Fruit fly (Drosophila melanogaster): ENCODE measurements around the gene VhaM9.7-b.

DNA sequence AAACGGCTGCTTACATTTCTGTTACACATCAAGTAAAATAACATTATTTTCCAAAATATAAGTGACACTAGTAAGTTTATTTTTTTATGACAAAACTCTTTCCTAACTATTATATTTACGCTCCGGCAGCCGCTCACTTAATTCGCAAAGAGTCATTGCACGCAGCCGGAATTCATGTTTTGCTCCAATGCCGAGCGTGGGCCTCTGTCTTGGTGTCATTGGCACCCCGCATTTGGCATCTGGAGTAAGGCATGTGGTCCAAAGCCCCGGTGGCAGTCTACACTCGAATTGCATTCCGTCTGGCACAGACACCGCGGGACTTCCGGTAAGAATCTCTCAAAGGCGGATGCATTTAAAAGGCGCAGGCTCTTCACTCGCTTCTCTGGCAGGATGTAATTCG lies 31.0 kb upstream of the VhaM9.7-b start:
- TF ChIP-seq psq (optimal IDR thresholded peaks at IDR 0.05) (no peak), h (optimal IDR thresholded peaks at IDR 0.05) (no peak), Myc (optimal IDR thresholded peaks at IDR 0.05) (no peak), insv (optimal IDR thresholded peaks at IDR 0.05) (no peak)

All from Kc167 (cell line).